Worm (Caenorhabditis elegans): ENCODE results near the gene nmad-1.

ce11 chrIII:5594350-5594749, 39.6 kb upstream of the nmad-1 start:
- TF ChIP-seq nhr-12 (tag; optimal IDR thresholded peaks at IDR 0.05) (no peak), pag-3 (tag; optimal IDR thresholded peaks at IDR 0.05; ENCODE audit: borderline replicate concordance, insufficient read depth) (no peak), nhr-11 (tag; optimal IDR thresholded peaks at IDR 0.05) (no peak), ztf-4 (tag; optimal IDR thresholded peaks at IDR 0.05) (no peak), elt-2 (tag; optimal IDR thresholded peaks at IDR 0.05) (no peak)
